Fruit fly (Drosophila melanogaster) whole organism, wandering third instar larva: ENCODE results near the gene CG33181.

Source experiments
- Abd-B ChIP-seq: fragments of >200 bp; optimal IDR thresholded peaks from 2 replicates; lab custom pipeline; 2017; ENCODE audit warnings: missing biosample characterization, missing genetic modification characterization
- CG32264 ChIP-seq: fragments of 200-800 bp; sonication (Bioruptor generic); optimal IDR thresholded peaks from 2 replicates; lab custom pipeline; 2016; ENCODE audit warnings: missing biosample characterization, missing genetic modification characterization
- CG9705 ChIP-seq: fragments of 200-800 bp; sonication (Bioruptor generic); optimal IDR thresholded peaks from 2 replicates; lab custom pipeline; 2018; ENCODE audit warnings: missing biosample characterization, mild to moderate bottlenecking, missing genetic modification characterization
- CrebA ChIP-seq: fragments of 200-800 bp; sonication (Bioruptor generic); optimal IDR thresholded peaks from 2 replicates; lab custom pipeline; 2016; ENCODE audit warnings: missing biosample characterization, mild to moderate bottlenecking, missing genetic modification characterization, borderline replicate concordance
- Dfd ChIP-seq: fragments of >200 bp; optimal IDR thresholded peaks from 2 replicates; lab custom pipeline; 2017; ENCODE audit warnings: missing biosample characterization, missing genetic modification characterization
- Dif ChIP-seq: fragments of 200-275, 200-300 bp; sonication (Bioruptor generic); optimal IDR thresholded peaks from 2 replicates; lab custom pipeline; 2018; ENCODE audit warnings: missing biosample characterization, missing genetic modification characterization; ENCODE audit not compliant: partially characterized antibody
- GATAd ChIP-seq: sonication (Bioruptor generic); optimal IDR thresholded peaks from 2 replicates; lab custom pipeline; 2016; ENCODE audit warnings: missing biosample characterization, missing genetic modification characterization
- HLH106 ChIP-seq: fragments of 200-800 bp; optimal IDR thresholded peaks from 3 replicates; lab custom pipeline; 2019; ENCODE audit warnings: missing biosample characterization, mild to moderate bottlenecking, missing genetic modification characterization, moderate library complexity
- Hnf4 ChIP-seq: fragments of 200-800 bp; sonication (Bioruptor generic); optimal IDR thresholded peaks from 2 replicates; lab custom pipeline; 2016; ENCODE audit warnings: missing biosample characterization, mild to moderate bottlenecking, missing genetic modification characterization
- Hr78 ChIP-seq: fragments of >200 bp; optimal IDR thresholded peaks from 2 replicates; lab custom pipeline; 2017; ENCODE audit warnings: missing biosample characterization, missing genetic modification characterization
- Hr83 ChIP-seq: fragments of 200-300 bp; sonication (Bioruptor generic); optimal IDR thresholded peaks from 2 replicates; lab custom pipeline; 2016; ENCODE audit warnings: missing biosample characterization, mild to moderate bottlenecking, missing genetic modification characterization, moderate library complexity; ENCODE audit not compliant: poor library complexity, severe bottlenecking
- Jra ChIP-seq: sonication (Bioruptor generic); optimal IDR thresholded peaks from 2 replicates; lab custom pipeline; 2016; ENCODE audit warnings: missing biosample characterization, missing genetic modification characterization
- Mio ChIP-seq: sonication (Bioruptor generic); optimal IDR thresholded peaks from 2 replicates; lab custom pipeline; 2016; ENCODE audit warnings: missing biosample characterization, missing genetic modification characterization
- Myc ChIP-seq: fragments of >200 bp; optimal IDR thresholded peaks from 2 replicates; lab custom pipeline; 2017
- N ChIP-seq: fragments of >200 bp; optimal IDR thresholded peaks from 2 replicates; lab custom pipeline; 2018; ENCODE audit warnings: missing biosample characterization, missing external identifiers, missing genetic modification characterization
- OdsH ChIP-seq: fragments of 200-800 bp; sonication (Bioruptor generic); optimal IDR thresholded peaks from 2 replicates; lab custom pipeline; 2016; ENCODE audit warnings: missing biosample characterization, mild to moderate bottlenecking, missing genetic modification characterization
- Sp1 ChIP-seq: fragments of 200-800 bp; sonication (Bioruptor generic); optimal IDR thresholded peaks from 3 replicates; lab custom pipeline; 2019; ENCODE audit warnings: missing biosample characterization, mild to moderate bottlenecking, missing genetic modification characterization, moderate library complexity
- Vsx2 ChIP-seq: fragments of 200-300, 225-300 bp; sonication (Bioruptor generic); optimal IDR thresholded peaks from 2 replicates; lab custom pipeline; 2018; ENCODE audit warnings: missing biosample characterization, missing genetic modification characterization; ENCODE audit not compliant: partially characterized antibody
- brk ChIP-seq: fragments of 200-800 bp; sonication (Bioruptor generic); optimal IDR thresholded peaks from 2 replicates; lab custom pipeline; 2016; ENCODE audit warnings: missing biosample characterization, mild to moderate bottlenecking, missing genetic modification characterization
- dl ChIP-seq, 2 experiments: fragments of 175-275, 200-275 bp in 1 of 2; fragments of 200-275 bp in 1 of 2; sonication (Bioruptor generic); optimal IDR thresholded peaks; lab custom pipeline; 2018; ENCODE audit warnings: mild to moderate bottlenecking in 2 of 2, missing biosample characterization in 2 of 2, missing genetic modification characterization in 2 of 2, moderate library complexity in 2 of 2; ENCODE audit not compliant: partially characterized antibody in 2 of 2, insufficient read depth in 1 of 2
- dmrt93B ChIP-seq: fragments of 200-800 bp; sonication (Bioruptor generic); optimal IDR thresholded peaks from 2 replicates; lab custom pipeline; 2018; ENCODE audit warnings: missing biosample characterization, mild to moderate bottlenecking, missing genetic modification characterization
- dsf ChIP-seq: sonication (Bioruptor generic); optimal IDR thresholded peaks from 2 replicates; lab custom pipeline; 2016; ENCODE audit warnings: missing biosample characterization, missing genetic modification characterization, borderline replicate concordance
- ey ChIP-seq: fragments of 200-800 bp; sonication (Bioruptor generic); optimal IDR thresholded peaks from 2 replicates; lab custom pipeline; 2016; ENCODE audit warnings: missing biosample characterization, missing genetic modification characterization
- foxo ChIP-seq, 2 experiments: fragments of 200-800 bp; sonication (Bioruptor generic); optimal IDR thresholded peaks; 2 replicates in 1 of 2; 3 replicates in 1 of 2; lab custom pipeline; 2016 to 2017; ENCODE audit warnings: missing biosample characterization in 2 of 2, missing genetic modification characterization in 2 of 2
- fru ChIP-seq: fragments of 200-800 bp; sonication (Bioruptor generic); optimal IDR thresholded peaks from 3 replicates; lab custom pipeline; 2016; ENCODE audit warnings: missing biosample characterization, mild to moderate bottlenecking, missing genetic modification characterization
- h ChIP-seq: fragments of 200-800 bp; sonication (Bioruptor generic); optimal IDR thresholded peaks from 3 replicates; lab custom pipeline; 2016; ENCODE audit warnings: missing biosample characterization, mild to moderate bottlenecking, missing genetic modification characterization
- jim ChIP-seq: fragments of 175-275, 200-325 bp; sonication (Bioruptor generic); optimal IDR thresholded peaks from 2 replicates; lab custom pipeline; 2016; ENCODE audit warnings: missing biosample characterization, mild to moderate bottlenecking, missing genetic modification characterization
- pan ChIP-seq: fragments of >200 bp; optimal IDR thresholded peaks from 2 replicates; lab custom pipeline; 2017
- psq ChIP-seq: fragments of 200-800 bp; sonication (Bioruptor generic); optimal IDR thresholded peaks from 3 replicates; lab custom pipeline; 2017; ENCODE audit warnings: missing biosample characterization, mild to moderate bottlenecking, missing genetic modification characterization, moderate library complexity
- rgr ChIP-seq: fragments of 200-800 bp; sonication (Bioruptor generic); optimal IDR thresholded peaks from 3 replicates; lab custom pipeline; 2016; ENCODE audit warnings: missing biosample characterization, mild to moderate bottlenecking, missing genetic modification characterization
- sage ChIP-seq: fragments of 200-800 bp; sonication (Bioruptor generic); optimal IDR thresholded peaks from 2 replicates; lab custom pipeline; 2016; ENCODE audit warnings: missing biosample characterization, mild to moderate bottlenecking, missing genetic modification characterization
- sv ChIP-seq: fragments of 200-800 bp; sonication (Bioruptor generic); optimal IDR thresholded peaks from 3 replicates; lab custom pipeline; 2016; ENCODE audit warnings: missing biosample characterization, missing genetic modification characterization
- tai ChIP-seq: sonication (Bioruptor generic); optimal IDR thresholded peaks from 2 replicates; lab custom pipeline; 2016; ENCODE audit warnings: missing biosample characterization, missing genetic modification characterization
- usp ChIP-seq: fragments of >200 bp; optimal IDR thresholded peaks from 2 replicates; lab custom pipeline; 2017; ENCODE audit warnings: missing biosample characterization, missing genetic modification characterization

Gene CG33181

DNA sequence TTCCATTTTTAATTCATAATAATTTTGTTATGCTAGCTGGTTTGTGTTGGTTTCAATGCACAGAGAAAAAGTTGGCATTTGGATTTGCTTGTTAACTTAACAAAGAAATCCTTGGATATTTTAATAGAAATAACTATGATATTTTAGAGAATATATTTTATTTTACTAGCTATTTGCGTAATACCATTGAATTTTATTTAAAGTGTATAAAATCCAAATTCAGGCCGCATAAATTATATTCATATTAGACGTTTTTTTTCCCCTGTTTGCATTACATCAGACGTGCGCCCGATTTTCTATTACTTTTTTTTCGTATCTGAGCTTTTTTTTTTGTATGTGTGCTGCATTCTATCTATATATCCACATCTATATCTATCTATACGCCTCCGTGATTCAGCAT, 45.6 kb downstream of the CG33181 start:
- TF ChIP-seq Hr78 (GFP tag; lab: Kevin White, UChicago), result no peak
- TF ChIP-seq CG32264 (GFP tag; lab: Kevin White, UChicago), result no peak
- no peak for TF ChIP-seq dmrt93B
- TF ChIP-seq dsf (GFP tag; lab: Kevin White, UChicago), result no peak
- no peak for TF ChIP-seq usp (GFP tag; lab: Kevin White, UChicago)
- TF ChIP-seq Hr83 (GFP tag; lab: Kevin White, UChicago), result no peak

DNA sequence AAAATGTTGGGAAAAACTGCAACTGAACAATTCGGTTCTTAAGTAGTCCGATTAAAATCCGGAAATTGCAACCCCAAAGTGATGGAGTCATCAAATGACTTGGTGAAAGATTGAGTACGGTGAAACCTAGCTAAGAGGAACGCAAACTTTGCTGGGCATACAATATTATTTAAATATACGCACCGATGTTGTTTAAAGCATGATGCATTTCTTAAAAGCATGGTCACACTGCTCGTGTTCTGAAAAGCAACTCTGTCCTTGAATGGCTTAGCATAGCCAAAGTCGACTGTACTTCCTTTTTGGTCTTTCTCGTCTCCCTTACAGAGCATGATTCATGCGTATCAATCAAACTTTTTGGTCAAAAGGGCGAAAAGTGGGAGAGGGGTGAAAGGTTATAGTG, 47.5 kb downstream of the CG33181 start:
- TF ChIP-seq foxo (GFP tag; optimal IDR thresholded peaks at IDR 0.05; lab: Kevin White, UChicago) (peak in 1 of 2 experiments; percentile 24), GATAd (GFP tag; lab: Kevin White, UChicago) (no peak), fru (peak; percentile 24)

DNA sequence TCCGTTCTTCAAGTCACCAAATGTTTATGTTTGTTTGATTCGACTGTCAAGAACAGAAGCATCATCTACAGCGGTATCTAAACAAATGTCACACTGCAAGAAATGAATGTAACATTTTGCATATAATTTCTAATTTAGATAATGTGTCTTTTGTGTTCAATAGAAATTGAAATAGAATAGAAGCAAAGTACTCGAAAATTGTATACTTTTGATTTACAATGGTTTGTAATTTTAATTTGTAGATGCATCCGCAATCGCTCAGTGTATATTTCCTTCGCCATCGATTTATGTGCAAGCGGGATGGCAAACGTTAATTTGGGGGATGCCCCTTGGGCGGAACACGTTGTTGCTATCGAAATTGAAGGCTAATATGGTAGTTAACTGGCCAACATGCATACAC, 49.0 kb downstream of the CG33181 start:
- TF ChIP-seq psq, result no peak
- TF ChIP-seq Abd-B (GFP tag; lab: Kevin White, UChicago), result no peak
- TF ChIP-seq N, result no peak
- TF ChIP-seq HLH106 (tag; lab: Kevin White, UChicago), result peak; percentile 23
- TF ChIP-seq Vsx2 (GFP tag; lab: Kevin White, UChicago), result no peak
- TF ChIP-seq ey (GFP tag; lab: Kevin White, UChicago), result peak; percentile 40
- no peak for TF ChIP-seq dl (GFP tag; optimal IDR thresholded peaks at IDR 0.05; lab: Kevin White, UChicago; ENCODE audit: insufficient read depth in 1 of 2, partially characterized antibody in 2 of 2)
- TF ChIP-seq dsf (GFP tag; lab: Kevin White, UChicago), result no peak
- no peak for TF ChIP-seq Mio (GFP tag; lab: Kevin White, UChicago)
- no peak for TF ChIP-seq GATAd (GFP tag; lab: Kevin White, UChicago)
- no peak for TF ChIP-seq Jra (GFP tag; lab: Kevin White, UChicago)
- TF ChIP-seq dmrt93B, result no peak
- no peak for TF ChIP-seq Dfd (GFP tag; lab: Kevin White, UChicago)
- TF ChIP-seq sv, result no peak
- TF ChIP-seq jim (GFP tag; lab: Kevin White, UChicago), result no peak
- no peak for TF ChIP-seq usp (GFP tag; lab: Kevin White, UChicago)
- peak; percentile 33 for TF ChIP-seq fru
- TF ChIP-seq Dif (GFP tag; lab: Kevin White, UChicago), result no peak
- TF ChIP-seq foxo (GFP tag; optimal IDR thresholded peaks at IDR 0.05; lab: Kevin White, UChicago), result peak in 1 of 2 experiments; percentile 46
- TF ChIP-seq h (GFP tag; lab: Kevin White, UChicago), result peak; percentile 17
- no peak for TF ChIP-seq CG9705 (GFP tag; lab: Kevin White, UChicago)
- TF ChIP-seq Hr83 (GFP tag; lab: Kevin White, UChicago), result no peak
- TF ChIP-seq Myc (lab: Kevin White, UChicago), result no peak
- peak; percentile 21 for TF ChIP-seq Hnf4
- no peak for TF ChIP-seq pan (lab: Kevin White, UChicago)
- TF ChIP-seq OdsH (GFP tag; lab: Kevin White, UChicago), result no peak
- no peak for TF ChIP-seq tai (GFP tag; lab: Kevin White, UChicago)
- peak; percentile 3 for TF ChIP-seq rgr (GFP tag; lab: Kevin White, UChicago)
- TF ChIP-seq sage, result no peak
- TF ChIP-seq Sp1 (GFP tag; lab: Kevin White, UChicago), result peak; percentile 22
- TF ChIP-seq CrebA, result no peak
- no peak for TF ChIP-seq Hr78 (GFP tag; lab: Kevin White, UChicago)

DNA sequence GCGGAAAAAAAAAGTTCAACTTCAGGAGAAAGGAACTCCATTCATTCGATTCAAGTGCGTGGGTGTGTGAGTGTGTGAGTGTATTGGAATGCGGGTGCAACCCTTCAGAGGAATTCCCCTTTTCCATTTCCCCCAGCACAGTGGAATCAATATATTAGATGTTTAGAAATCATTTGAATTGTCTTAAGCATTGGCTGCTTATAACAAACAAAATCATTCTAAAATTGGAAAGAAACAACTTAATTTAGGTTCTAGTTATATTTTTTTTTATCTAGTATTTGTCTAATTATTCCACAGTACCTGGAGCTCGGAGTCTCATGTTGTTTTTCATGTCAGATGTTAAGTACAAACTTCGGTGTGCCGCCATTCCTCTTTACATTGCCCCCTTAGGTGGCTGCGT, 49.8 kb downstream of the CG33181 start:
- TF ChIP-seq foxo (GFP tag; optimal IDR thresholded peaks at IDR 0.05; lab: Kevin White, UChicago), result no peak
- TF ChIP-seq rgr (GFP tag; lab: Kevin White, UChicago), result peak; percentile 14
- no peak for TF ChIP-seq dsf (GFP tag; lab: Kevin White, UChicago)
- peak; percentile 25 for TF ChIP-seq Sp1 (GFP tag; lab: Kevin White, UChicago)
- TF ChIP-seq dmrt93B, result no peak
- TF ChIP-seq brk (GFP tag; lab: Kevin White, UChicago), result no peak
- no peak for TF ChIP-seq psq
- TF ChIP-seq Dif (GFP tag; lab: Kevin White, UChicago), result no peak
- no peak for TF ChIP-seq dl (GFP tag; optimal IDR thresholded peaks at IDR 0.05; lab: Kevin White, UChicago; ENCODE audit: insufficient read depth in 1 of 2, partially characterized antibody in 2 of 2)
- TF ChIP-seq Mio (GFP tag; lab: Kevin White, UChicago), result no peak
- TF ChIP-seq CrebA, result no peak
- no peak for TF ChIP-seq GATAd (GFP tag; lab: Kevin White, UChicago)
- no peak for TF ChIP-seq CG9705 (GFP tag; lab: Kevin White, UChicago)
- TF ChIP-seq pan (lab: Kevin White, UChicago), result no peak
- TF ChIP-seq Myc (lab: Kevin White, UChicago), result no peak
- TF ChIP-seq Jra (GFP tag; lab: Kevin White, UChicago), result no peak
- peak; percentile 42 for TF ChIP-seq HLH106 (tag; lab: Kevin White, UChicago)
- no peak for TF ChIP-seq tai (GFP tag; lab: Kevin White, UChicago)
- TF ChIP-seq Abd-B (GFP tag; lab: Kevin White, UChicago), result no peak
- no peak for TF ChIP-seq usp (GFP tag; lab: Kevin White, UChicago)
- peak; percentile 31 for TF ChIP-seq h (GFP tag; lab: Kevin White, UChicago)
- no peak for TF ChIP-seq jim (GFP tag; lab: Kevin White, UChicago)
- no peak for TF ChIP-seq sage
- TF ChIP-seq Hr83 (GFP tag; lab: Kevin White, UChicago), result no peak
